Worm (Caenorhabditis elegans) whole organism, L3 larva: ENCODE data around the gene C33C12.12.

Experiments
- elt-2 ChIP-seq: sonication (generic microtip); optimal IDR thresholded peaks from 2 replicates; lab custom pipeline; 2016; ENCODE audit warnings: missing genetic modification reagents, mild to moderate bottlenecking, missing genetic modification characterization, missing compliant biosample characterization
- fkh-10 ChIP-seq: sonication (generic microtip); optimal IDR thresholded peaks from 2 replicates; lab custom pipeline; 2017; ENCODE audit warnings: missing biosample characterization, missing genetic modification reagents, missing genetic modification characterization
- nhr-237 ChIP-seq: fragments of 150-350 bp; optimal IDR thresholded peaks from 2 replicates; lab custom pipeline; 2014; ENCODE audit warnings: missing biosample characterization, missing genetic modification characterization

ce11 chrII:2130770-2131169, 39.2 kb downstream of the C33C12.12 start, which contains the start of gene sdz-28:
- TF ChIP-seq fkh-10 (GFP tag; lab: Kevin White, UChicago) (no peak), nhr-237 (no peak), elt-2 (tag; lab: Kevin White, UChicago) (no peak)
